Worm (Caenorhabditis elegans) whole organism, L4 larva: ENCODE data around the gene F57H12.5.
A peak's percentile ranks its signal among the peaks of the same experiment; 100 is the strongest.

Experiments
- T26A8.4 ChIP-seq: fragments of 200-800 bp; sonication (Bioruptor generic); IDR thresholded peaks from 2 replicates; pipeline ENCODE4 v1.3.6; 2022; ENCODE audit warnings: missing genetic modification characterization, missing compliant biosample characterization
- Y105C5A.15 ChIP-seq: fragments of 200-800 bp; sonication (Bioruptor generic); IDR thresholded peaks from 2 replicates; pipeline ENCODE4 v1.3.6; 2022; ENCODE audit warnings: missing genetic modification characterization, missing compliant biosample characterization
- Y5F2A.4 ChIP-seq: fragments of 200-800 bp; sonication (Bioruptor generic); optimal IDR thresholded peaks from 2 replicates; lab custom pipeline; 2018; ENCODE audit warnings: mild to moderate bottlenecking, missing genetic modification characterization, missing compliant biosample characterization
- Y75B8A.6 ChIP-seq: fragments of 200-800 bp; sonication (Bioruptor generic); IDR thresholded peaks from 2 replicates; pipeline ENCODE4 v1.3.6; 2022; ENCODE audit warnings: missing genetic modification reagents, missing genetic modification characterization, missing compliant biosample characterization
- aha-1 ChIP-seq: fragments of 150-350 bp; peaks from one replicate; lab custom pipeline; 2014; ENCODE audit warnings: missing biosample characterization, missing genetic modification characterization
- arid-1 ChIP-seq: fragments of 200-800 bp; sonication (Bioruptor generic); conservative IDR thresholded peaks from 2 replicates; pipeline ENCODE4 v1.3.6; 2022; ENCODE audit warnings: missing genetic modification reagents, missing genetic modification characterization, missing compliant biosample characterization
- ceh-20 ChIP-seq: fragments of 200-800 bp; sonication (Bioruptor generic); IDR thresholded peaks from 2 replicates; pipeline ENCODE4 v1.3.6; 2022; ENCODE audit warnings: missing genetic modification reagents, missing genetic modification characterization, missing compliant biosample characterization
- ceh-28 ChIP-seq: fragments of 150-350 bp; optimal IDR thresholded peaks from 2 replicates; lab custom pipeline; 2014; ENCODE audit warnings: missing biosample characterization, missing genetic modification reagents, missing genetic modification characterization
- ceh-44 ChIP-seq: fragments of 200-800 bp; sonication (Bioruptor generic); IDR thresholded peaks from 2 replicates; pipeline ENCODE4 v1.3.6; 2022; ENCODE audit warnings: missing genetic modification reagents, missing genetic modification characterization, missing compliant biosample characterization
- ceh-62 ChIP-seq: sonication (generic microtip); optimal IDR thresholded peaks from 2 replicates; lab custom pipeline; 2017; ENCODE audit warnings: missing biosample characterization, missing genetic modification characterization
- ces-1 ChIP-seq: fragments of 150-350 bp; sonication (generic microtip); optimal IDR thresholded peaks from 4 replicates; lab custom pipeline; 2014; ENCODE audit warnings: missing biosample characterization, missing genetic modification reagents, missing genetic modification characterization
- ctbp-1 ChIP-seq: fragments of 200-800 bp; sonication (Bioruptor generic); IDR thresholded peaks from 2 replicates; pipeline ENCODE4 v1.3.6; 2022; ENCODE audit warnings: missing genetic modification reagents, missing genetic modification characterization, missing compliant biosample characterization
- daf-8 ChIP-seq: fragments of 200-800 bp; sonication (Bioruptor generic); IDR thresholded peaks from 2 replicates; pipeline ENCODE4 v1.3.6; 2022; ENCODE audit warnings: missing genetic modification characterization, missing compliant biosample characterization
- dpl-1 ChIP-seq: fragments of 150-350 bp; optimal IDR thresholded peaks from 2 replicates; lab custom pipeline; 2014; ENCODE audit warnings: missing biosample characterization, missing genetic modification reagents, missing genetic modification characterization
- dve-1 ChIP-seq: sonication (generic microtip); optimal IDR thresholded peaks from 2 replicates; lab custom pipeline; 2017; ENCODE audit warnings: antibody characterized with exemption, mild to moderate bottlenecking, missing genetic modification characterization, missing compliant biosample characterization; ENCODE audit not compliant: insufficient read depth
- fkh-10 ChIP-seq: fragments of 150-350 bp; optimal IDR thresholded peaks from 2 replicates; lab custom pipeline; 2014; ENCODE audit warnings: missing biosample characterization, missing genetic modification reagents, missing genetic modification characterization
- fos-1 ChIP-seq: fragments of 150-350 bp; optimal IDR thresholded peaks from 2 replicates; lab custom pipeline; 2014; ENCODE audit warnings: missing biosample characterization, missing genetic modification characterization
- gei-8 ChIP-seq: fragments of 200-800 bp; sonication (Bioruptor generic); optimal IDR thresholded peaks from 2 replicates; lab custom pipeline; 2018; ENCODE audit warnings: mild to moderate bottlenecking, missing genetic modification characterization, missing compliant biosample characterization
- hlh-11 ChIP-seq: fragments of 200-800 bp; sonication (Bioruptor generic); optimal IDR thresholded peaks from 2 replicates; lab custom pipeline; 2018; ENCODE audit warnings: mild to moderate bottlenecking, missing genetic modification characterization, missing compliant biosample characterization
- hlh-30 ChIP-seq: sonication (generic microtip); optimal IDR thresholded peaks from 2 replicates; lab custom pipeline; 2017; ENCODE audit warnings: antibody characterized with exemption, mild to moderate bottlenecking, missing genetic modification characterization, missing compliant biosample characterization; ENCODE audit not compliant: insufficient read depth
- jun-1 ChIP-seq: fragments of 150-350 bp; optimal IDR thresholded peaks from 2 replicates; lab custom pipeline; 2014; ENCODE audit warnings: missing biosample characterization, missing genetic modification reagents, missing genetic modification characterization
- lin-13 ChIP-seq: fragments of 150-350 bp; optimal IDR thresholded peaks from 2 replicates; lab custom pipeline; 2014; ENCODE audit warnings: missing biosample characterization, missing genetic modification reagents, missing genetic modification characterization
- lsy-2 ChIP-seq, 2 experiments: fragments of 150-350 bp in 1 of 2; sonication (generic microtip) in 1 of 2; optimal IDR thresholded peaks; 2 replicates each; lab custom pipeline; 2014 to 2017; ENCODE audit warnings: missing biosample characterization in 2 of 2, missing genetic modification characterization in 2 of 2
- madf-5 ChIP-seq, 2 experiments: fragments of 200-800 bp; sonication (Bioruptor generic); IDR thresholded peaks; 2 replicates each; pipeline ENCODE4 v1.3.6; 2022; ENCODE audit warnings: missing compliant biosample characterization in 2 of 2, missing genetic modification characterization in 2 of 2
- madf-9 ChIP-seq: fragments of 200-800 bp; sonication (Bioruptor generic); conservative IDR thresholded peaks from 2 replicates; pipeline ENCODE4 v1.3.6; 2022; ENCODE audit warnings: missing genetic modification reagents, missing genetic modification characterization, missing compliant biosample characterization
- mdl-1 ChIP-seq, 2 experiments: fragments of 150-350 bp in 1 of 2; sonication (generic microtip) in 1 of 2; optimal IDR thresholded peaks; 2 replicates each; lab custom pipeline; 2014 to 2017; ENCODE audit warnings: missing biosample characterization in 2 of 2, missing genetic modification characterization in 2 of 2
- mxl-2 ChIP-seq: fragments of 200-800 bp; sonication (Bioruptor generic); conservative IDR thresholded peaks from 2 replicates; pipeline ENCODE4 v1.3.6; 2022; ENCODE audit warnings: missing genetic modification reagents, missing genetic modification characterization, missing compliant biosample characterization
- mxl-3 ChIP-seq: fragments of 200-800 bp; sonication (Bioruptor generic); optimal IDR thresholded peaks from 2 replicates; lab custom pipeline; 2018; ENCODE audit warnings: mild to moderate bottlenecking, missing genetic modification characterization, missing compliant biosample characterization
- nhr-237 ChIP-seq: sonication (generic microtip); optimal IDR thresholded peaks from 2 replicates; lab custom pipeline; 2017; ENCODE audit warnings: missing biosample characterization, missing genetic modification characterization
- nhr-25 ChIP-seq: sonication (generic microtip); optimal IDR thresholded peaks from 2 replicates; lab custom pipeline; 2017; ENCODE audit warnings: missing genetic modification characterization, mild to moderate bottlenecking, missing compliant biosample characterization, antibody characterized with exemption, moderate library complexity, borderline replicate concordance; ENCODE audit not compliant: insufficient read depth
- nhr-28 ChIP-seq: fragments of 150-350 bp; optimal IDR thresholded peaks from 2 replicates; lab custom pipeline; 2014; ENCODE audit warnings: missing biosample characterization, missing genetic modification characterization
- nhr-48 ChIP-seq: sonication (generic microtip); optimal IDR thresholded peaks from 2 replicates; lab custom pipeline; 2016; ENCODE audit warnings: mild to moderate bottlenecking, missing genetic modification characterization, missing compliant biosample characterization
- nhr-76 ChIP-seq: fragments of 150-350 bp; optimal IDR thresholded peaks from 2 replicates; lab custom pipeline; 2014; ENCODE audit warnings: missing biosample characterization, missing genetic modification characterization
- sdz-12 ChIP-seq: fragments of 200-800 bp; sonication (Bioruptor generic); optimal IDR thresholded peaks from 2 replicates; lab custom pipeline; 2018; ENCODE audit warnings: mild to moderate bottlenecking, missing genetic modification characterization, missing compliant biosample characterization
- spr-1 ChIP-seq: sonication (generic microtip); optimal IDR thresholded peaks from 2 replicates; lab custom pipeline; 2016; ENCODE audit warnings: mild to moderate bottlenecking, missing genetic modification characterization, missing compliant biosample characterization
- tag-97 ChIP-seq: fragments of 200-800 bp; sonication (Bioruptor generic); IDR thresholded peaks from 2 replicates; pipeline ENCODE4 v1.3.6; 2022; ENCODE audit warnings: missing genetic modification characterization, missing compliant biosample characterization
- zag-1 ChIP-seq: fragments of 150-350 bp; optimal IDR thresholded peaks from 2 replicates; lab custom pipeline; 2014; ENCODE audit warnings: missing biosample characterization, missing genetic modification characterization
- zfp-3 ChIP-seq: fragments of 200-800 bp; sonication (Bioruptor generic); conservative IDR thresholded peaks from 2 replicates; pipeline ENCODE4 v1.3.6; 2022; ENCODE audit warnings: missing genetic modification reagents, missing genetic modification characterization, missing compliant biosample characterization
- zip-11 ChIP-seq: fragments of 200-800 bp; sonication (Bioruptor generic); IDR thresholded peaks from 2 replicates; pipeline ENCODE4 v1.3.6; 2022; ENCODE audit warnings: missing genetic modification characterization, missing compliant biosample characterization

Gene F57H12.5

ce11 chrIV:7983728-7984346, 16.7 kb downstream of the F57H12.5 start (continued):
- TF ChIP-seq fos-1 (tag; lab: Kevin White, UChicago) (no peak), mxl-2 (GFP tag; lab: Robert Waterston, UW) (no peak), spr-1 (tag; lab: Kevin White, UChicago) (peak; percentile 31), Y75B8A.6 (GFP tag; lab: Robert Waterston, UW) (peak; percentile 40; the same call in 1 of the 2 replicates), lsy-2 (tag; optimal IDR thresholded peaks at IDR 0.05; lab: Kevin White, UChicago) (no peak), nhr-25 (no peak), ctbp-1 (no peak), daf-8 (no peak), Y5F2A.4 (GFP tag; lab: Kevin White, UChicago) (no peak)
- TF ChIP-seq, all 104 proteins: peak for 23

ce11 chrIV:7985737-7986136, 18.6 kb downstream of the F57H12.5 start:
- peak; percentile 38 for TF ChIP-seq hlh-30 (tag; lab: Kevin White, UChicago)
- peak; percentile 29 for TF ChIP-seq nhr-48 (tag; lab: Kevin White, UChicago)
- TF ChIP-seq sdz-12 (GFP tag; lab: Kevin White, UChicago) = no peak
- no peak for TF ChIP-seq ceh-28
- TF ChIP-seq mdl-1 (tag; optimal IDR thresholded peaks at IDR 0.05; lab: Kevin White, UChicago) = peak in 1 of 2 experiments; percentile 49
- no peak for TF ChIP-seq tag-97 (GFP tag; lab: Robert Waterston, UW)
- TF ChIP-seq hlh-11 (tag; lab: Kevin White, UChicago) = peak; percentile 27
- no peak for TF ChIP-seq dpl-1 (GFP tag; lab: Kevin White, UChicago)
- peak; percentile 47 for TF ChIP-seq aha-1 (tag; lab: Kevin White, UChicago)
- TF ChIP-seq mxl-3 (GFP tag; lab: Kevin White, UChicago) = peak; percentile 61
- TF ChIP-seq nhr-76 = no peak
- TF ChIP-seq ceh-62 (tag; lab: Kevin White, UChicago) = no peak
- TF ChIP-seq nhr-28 (tag; lab: Kevin White, UChicago) = peak; percentile 46
- no peak for TF ChIP-seq ceh-44
- no peak for TF ChIP-seq nhr-237 (tag; lab: Kevin White, UChicago)

ce11 chrIV:7987083-7987482, 20.0 kb downstream of the F57H12.5 start, which contains the start of gene mec-17:
TSS of gene mec-17 (minus strand) at chrIV:7987183.
- no peak for TF ChIP-seq Y105C5A.15 (GFP tag; lab: Robert Waterston, UW)
- TF ChIP-seq T26A8.4 (GFP tag; lab: Robert Waterston, UW) = no peak
- TF ChIP-seq ctbp-1 = no peak
- no peak for TF ChIP-seq mxl-3 (GFP tag; lab: Kevin White, UChicago)
- TF ChIP-seq zip-11 (GFP tag; lab: Robert Waterston, UW) = no peak
- TF ChIP-seq arid-1 (GFP tag; lab: Robert Waterston, UW) = no peak
- TF ChIP-seq madf-9 = no peak
- no peak for TF ChIP-seq ceh-44
- TF ChIP-seq gei-8 (GFP tag; lab: Kevin White, UChicago) = no peak
- TF ChIP-seq zfp-3 = no peak
- TF ChIP-seq ces-1 (GFP tag; lab: Kevin White, UChicago) = no peak
- no peak for TF ChIP-seq ceh-20 (GFP tag; lab: Robert Waterston, UW)
- TF ChIP-seq fkh-10 = no peak
- TF ChIP-seq madf-5 (GFP tag; IDR thresholded peaks at IDR 0.05; lab: Robert Waterston, UW) = no peak
- TF ChIP-seq dve-1 = no peak
- no peak for TF ChIP-seq dpl-1 (GFP tag; lab: Kevin White, UChicago)
- TF ChIP-seq jun-1 (tag; lab: Kevin White, UChicago) = no peak
- TF ChIP-seq zag-1 = no peak
- no peak for TF ChIP-seq lin-13 (GFP tag; lab: Kevin White, UChicago)
